Worm (Caenorhabditis elegans) whole organism, L4 larva: ENCODE results near the gene ttx-3.

ENCODE experiments used
- F10B5.3 ChIP-seq: sonication (generic microtip); optimal IDR thresholded peaks from 2 replicates; lab custom pipeline; 2016; ENCODE audit warnings: mild to moderate bottlenecking, missing genetic modification characterization, missing compliant biosample characterization
- Y48G9A.11 ChIP-seq: fragments of 200-800 bp; sonication (Bioruptor generic); IDR thresholded peaks from 2 replicates; pipeline ENCODE4 v1.3.6; 2022; ENCODE audit warnings: missing genetic modification reagents, missing genetic modification characterization, missing compliant biosample characterization
- Y75B8A.6 ChIP-seq: fragments of 200-800 bp; sonication (Bioruptor generic); IDR thresholded peaks from 2 replicates; pipeline ENCODE4 v1.3.6; 2022; ENCODE audit warnings: missing genetic modification reagents, missing genetic modification characterization, missing compliant biosample characterization
- ZK546.5 ChIP-seq, 2 experiments: sonication (generic microtip); optimal IDR thresholded peaks; 2 replicates each; lab custom pipeline; 2017; ENCODE audit warnings: missing biosample characterization in 2 of 2, missing genetic modification characterization in 2 of 2
- aha-1 ChIP-seq: fragments of 150-350 bp; peaks from one replicate; lab custom pipeline; 2014; ENCODE audit warnings: missing biosample characterization, missing genetic modification characterization
- aly-2 ChIP-seq: sonication (generic microtip); optimal IDR thresholded peaks from 2 replicates; lab custom pipeline; 2018; ENCODE audit warnings: missing biosample characterization, missing genetic modification characterization
- ceh-20 ChIP-seq: fragments of 200-800 bp; sonication (Bioruptor generic); IDR thresholded peaks from 2 replicates; pipeline ENCODE4 v1.3.6; 2022; ENCODE audit warnings: missing genetic modification reagents, missing genetic modification characterization, missing compliant biosample characterization
- ces-1 ChIP-seq: fragments of 150-350 bp; sonication (generic microtip); optimal IDR thresholded peaks from 4 replicates; lab custom pipeline; 2014; ENCODE audit warnings: missing biosample characterization, missing genetic modification reagents, missing genetic modification characterization
- cey-2 ChIP-seq: sonication (generic microtip); optimal IDR thresholded peaks from 3 replicates; lab custom pipeline; 2017; ENCODE audit warnings: missing genetic modification characterization, mild to moderate bottlenecking, missing compliant biosample characterization, antibody characterized with exemption, borderline replicate concordance; ENCODE audit not compliant: insufficient read depth
- daf-8 ChIP-seq: fragments of 200-800 bp; sonication (Bioruptor generic); IDR thresholded peaks from 2 replicates; pipeline ENCODE4 v1.3.6; 2022; ENCODE audit warnings: missing genetic modification characterization, missing compliant biosample characterization
- dmd-9 ChIP-seq: fragments of 200-800 bp; sonication (Bioruptor generic); IDR thresholded peaks from 2 replicates; pipeline ENCODE4 v1.3.6; 2022; ENCODE audit warnings: missing genetic modification reagents, missing genetic modification characterization, missing compliant biosample characterization
- duxl-1 ChIP-seq: sonication (generic microtip); optimal IDR thresholded peaks from 2 replicates; lab custom pipeline; 2016; ENCODE audit warnings: mild to moderate bottlenecking, missing genetic modification characterization, moderate library complexity, missing compliant biosample characterization; ENCODE audit not compliant: poor library complexity
- egl-27 ChIP-seq: sonication (generic microtip); optimal IDR thresholded peaks from 3 replicates; lab custom pipeline; 2017; ENCODE audit warnings: missing biosample characterization, missing genetic modification reagents, missing genetic modification characterization
- egl-43 ChIP-seq: fragments of 200-800 bp; sonication (Bioruptor generic); IDR thresholded peaks from 2 replicates; pipeline ENCODE4 v1.3.6; 2022; ENCODE audit warnings: missing genetic modification reagents, missing genetic modification characterization, missing compliant biosample characterization
- fkh-10 ChIP-seq: fragments of 150-350 bp; optimal IDR thresholded peaks from 2 replicates; lab custom pipeline; 2014; ENCODE audit warnings: missing biosample characterization, missing genetic modification reagents, missing genetic modification characterization
- lin-1 ChIP-seq: fragments of 200-800 bp; sonication (Bioruptor generic); IDR thresholded peaks from 2 replicates; pipeline ENCODE4 v1.3.6; 2022; ENCODE audit warnings: missing genetic modification reagents, missing genetic modification characterization, missing compliant biosample characterization
- lin-13 ChIP-seq: fragments of 150-350 bp; optimal IDR thresholded peaks from 2 replicates; lab custom pipeline; 2014; ENCODE audit warnings: missing biosample characterization, missing genetic modification reagents, missing genetic modification characterization
- lin-15B ChIP-seq: fragments of 150-350 bp; sonication (generic microtip); optimal IDR thresholded peaks from 3 replicates; lab custom pipeline; 2014; ENCODE audit warnings: missing biosample characterization, missing genetic modification characterization
- lsy-2 ChIP-seq, 2 experiments: fragments of 150-350 bp in 1 of 2; sonication (generic microtip) in 1 of 2; optimal IDR thresholded peaks; 2 replicates each; lab custom pipeline; 2014 to 2017; ENCODE audit warnings: missing biosample characterization in 2 of 2, missing genetic modification characterization in 2 of 2
- madf-9 ChIP-seq: fragments of 200-800 bp; sonication (Bioruptor generic); conservative IDR thresholded peaks from 2 replicates; pipeline ENCODE4 v1.3.6; 2022; ENCODE audit warnings: missing genetic modification reagents, missing genetic modification characterization, missing compliant biosample characterization
- nhr-11 ChIP-seq: fragments of 150-350 bp; optimal IDR thresholded peaks from 2 replicates; lab custom pipeline; 2014; ENCODE audit warnings: missing biosample characterization, missing genetic modification characterization
- nhr-25 ChIP-seq: sonication (generic microtip); optimal IDR thresholded peaks from 2 replicates; lab custom pipeline; 2017; ENCODE audit warnings: missing genetic modification characterization, mild to moderate bottlenecking, missing compliant biosample characterization, antibody characterized with exemption, moderate library complexity, borderline replicate concordance; ENCODE audit not compliant: insufficient read depth
- nhr-41 ChIP-seq: fragments of 200-800 bp; sonication (Bioruptor generic); IDR thresholded peaks from 2 replicates; pipeline ENCODE4 v1.3.6; 2022; ENCODE audit warnings: missing genetic modification reagents, missing genetic modification characterization, missing compliant biosample characterization
- nhr-42 ChIP-seq: fragments of 200-800 bp; sonication (Bioruptor generic); IDR thresholded peaks from 2 replicates; pipeline ENCODE4 v1.3.6; 2022; ENCODE audit warnings: missing genetic modification characterization, missing compliant biosample characterization
- nhr-6 ChIP-seq: fragments of 150-350 bp; optimal IDR thresholded peaks from 2 replicates; lab custom pipeline; 2014; ENCODE audit warnings: missing biosample characterization, missing genetic modification characterization
- pha-4 ChIP-seq, 2 experiments: fragments of 150-350 bp in 1 of 2; fragments of 200-800 bp in 1 of 2; sonication (Bioruptor generic) in 1 of 2; IDR thresholded peaks in 1 of 2; optimal IDR thresholded peaks in 1 of 2; 2 replicates each; pipeline versions ENCODE4 v1.3.6 to Lab custom; 2014 to 2022; ENCODE audit warnings: missing genetic modification characterization in 2 of 2, missing genetic modification reagents in 2 of 2, missing biosample characterization in 1 of 2, missing compliant biosample characterization in 1 of 2
- pqm-1 ChIP-seq: sonication (generic microtip); optimal IDR thresholded peaks from 2 replicates; lab custom pipeline; 2017; ENCODE audit warnings: missing biosample characterization, missing genetic modification characterization
- rbr-2 ChIP-seq: sonication (generic microtip); optimal IDR thresholded peaks from 2 replicates; lab custom pipeline; 2016; ENCODE audit warnings: missing genotype, missing genetic modification characterization, missing compliant biosample characterization
- snpc-1.2 ChIP-seq: fragments of 200-800 bp; sonication (Bioruptor generic); IDR thresholded peaks from 2 replicates; pipeline ENCODE4 v1.3.6; 2022; ENCODE audit warnings: missing genetic modification reagents, missing genetic modification characterization, missing compliant biosample characterization
- snpc-4 ChIP-seq: fragments of 150-350 bp; optimal IDR thresholded peaks from 2 replicates; lab custom pipeline; 2014; ENCODE audit warnings: missing biosample characterization, missing genetic modification characterization
- spr-3 ChIP-seq: fragments of 200-800 bp; sonication (Bioruptor generic); optimal IDR thresholded peaks from 2 replicates; lab custom pipeline; 2018; ENCODE audit warnings: mild to moderate bottlenecking, missing genetic modification characterization, missing compliant biosample characterization
- tag-97 ChIP-seq: fragments of 200-800 bp; sonication (Bioruptor generic); IDR thresholded peaks from 2 replicates; pipeline ENCODE4 v1.3.6; 2022; ENCODE audit warnings: missing genetic modification characterization, missing compliant biosample characterization
- unc-130 ChIP-seq: sonication (generic microtip); optimal IDR thresholded peaks from 2 replicates; lab custom pipeline; 2016; ENCODE audit warnings: missing genetic modification reagents, missing genetic modification characterization, missing compliant biosample characterization
- unc-39 ChIP-seq: sonication (generic microtip); optimal IDR thresholded peaks from 2 replicates; lab custom pipeline; 2017; ENCODE audit warnings: missing biosample characterization, missing genetic modification characterization
- unc-62 ChIP-seq, 3 experiments: fragments of 150-350 bp in 1 of 3; sonication (generic microtip); optimal IDR thresholded peaks in 2 of 3; peaks in 1 of 3; 1 replicate in 1 of 3; 2 replicates in 2 of 3; lab custom pipeline; 2014 to 2017; ENCODE audit warnings: missing biosample characterization in 3 of 3, missing genetic modification characterization in 3 of 3, missing genetic modification reagents in 3 of 3, missing genotype in 1 of 3
- vab-7 ChIP-seq: fragments of 200-800 bp; sonication (Bioruptor generic); IDR thresholded peaks from 2 replicates; pipeline ENCODE4 v1.3.6; 2022; ENCODE audit warnings: missing genetic modification reagents, missing genetic modification characterization, missing compliant biosample characterization
- zfp-3 ChIP-seq: fragments of 200-800 bp; sonication (Bioruptor generic); conservative IDR thresholded peaks from 2 replicates; pipeline ENCODE4 v1.3.6; 2022; ENCODE audit warnings: missing genetic modification reagents, missing genetic modification characterization, missing compliant biosample characterization

Gene ttx-3

ce11 chrX:11757666-11758065, 11.5 kb downstream of the ttx-3 start (continued):
- TF ChIP-seq unc-130 (GFP tag; lab: Kevin White, UChicago) (peak; percentile 52), nhr-25 (tag; lab: Kevin White, UChicago) (no peak), lin-15B (no peak)

ce11 chrX:11753155-11753554, 16.0 kb downstream of the ttx-3 start:
- TF ChIP-seq daf-8 (GFP tag; lab: Robert Waterston, UW), result no peak
- TF ChIP-seq cey-2 (tag; lab: Kevin White, UChicago), result no peak
- TF ChIP-seq rbr-2 (tag; lab: Kevin White, UChicago), result no peak
- no peak for TF ChIP-seq zfp-3 (GFP tag; lab: Robert Waterston, UW)
- TF ChIP-seq lin-1, result no peak
- TF ChIP-seq tag-97 (GFP tag; lab: Robert Waterston, UW), result no peak
- no peak for TF ChIP-seq ces-1 (GFP tag; lab: Kevin White, UChicago)
- TF ChIP-seq dmd-9 (GFP tag; lab: Robert Waterston, UW), result no peak
- no peak for TF ChIP-seq Y48G9A.11
- TF ChIP-seq unc-39 (tag; lab: Kevin White, UChicago), result no peak
- TF ChIP-seq egl-27 (tag; lab: Kevin White, UChicago), result no peak
- TF ChIP-seq snpc-1.2 (GFP tag; lab: Robert Waterston, UW), result no peak
- TF ChIP-seq ZK546.5 (tag; optimal IDR thresholded peaks at IDR 0.05; lab: Kevin White, UChicago), result no peak
- no peak for TF ChIP-seq vab-7 (GFP tag; lab: Robert Waterston, UW)
- TF ChIP-seq nhr-11 (tag; lab: Kevin White, UChicago), result no peak
- TF ChIP-seq nhr-6 (tag; lab: Kevin White, UChicago), result no peak
- no peak for TF ChIP-seq nhr-42 (GFP tag; lab: Robert Waterston, UW)
- TF ChIP-seq ceh-20 (GFP tag; lab: Robert Waterston, UW), result no peak
- TF ChIP-seq lin-13 (GFP tag; lab: Kevin White, UChicago), result no peak

ce11 chrX:11752289-11752688, 16.9 kb downstream of the ttx-3 start:
- TF ChIP-seq aha-1 (tag; lab: Kevin White, UChicago), result peak; percentile 91
- no peak for TF ChIP-seq daf-8 (GFP tag; lab: Robert Waterston, UW)

ce11 chrX:11745821-11746485, 23.2 kb downstream of the ttx-3 start, which contains the start of gene C40H5.2:
C40H5.2 (plus strand) TSS chrX:11746076.
- TF ChIP-seq aha-1 (tag; lab: Kevin White, UChicago) (peak; percentile 24), lin-13 (GFP tag; lab: Kevin White, UChicago) (no peak), pqm-1 (no peak), unc-62 (GFP tag; optimal IDR thresholded peaks at IDR 0.05 in 1 of 2; lab: Kevin White, UChicago) (peak in 1 of 2 experiments; percentile 92), unc-62 (tag; optimal IDR thresholded peaks at IDR 0.05; lab: Kevin White, UChicago) (no peak), pha-4 (GFP tag; IDR thresholded peaks at IDR 0.05; lab: Robert Waterston, UW) (no peak), pha-4 (tag; optimal IDR thresholded peaks at IDR 0.05; lab: Kevin White, UChicago) (no peak), Y75B8A.6 (GFP tag; lab: Robert Waterston, UW) (no peak), ceh-20 (GFP tag; lab: Robert Waterston, UW) (no peak), nhr-41 (GFP tag; lab: Robert Waterston, UW) (no peak), duxl-1 (tag; lab: Kevin White, UChicago) (no peak), fkh-10 (GFP tag; lab: Kevin White, UChicago) (peak; percentile 15), lsy-2 (tag; optimal IDR thresholded peaks at IDR 0.05; lab: Kevin White, UChicago) (no peak), egl-43 (GFP tag; lab: Robert Waterston, UW) (no peak), spr-3 (GFP tag; lab: Kevin White, UChicago) (no peak), snpc-4 (tag; lab: Kevin White, UChicago) (no peak), unc-39 (tag; lab: Kevin White, UChicago) (no peak), F10B5.3 (no peak), aly-2 (tag; lab: Kevin White, UChicago) (no peak), madf-9 (GFP tag; lab: Robert Waterston, UW) (no peak)
